Worm (Caenorhabditis elegans) whole organism, L2 larva: Measurements from ENCODE around the gene col-17.

Source experiments
- fos-1 ChIP-seq: fragments of 150-350 bp; optimal IDR thresholded peaks from 2 replicates; lab custom pipeline; 2014; ENCODE audit warnings: missing biosample characterization, missing genetic modification characterization
- lin-39 ChIP-seq: fragments of 150-350 bp; optimal IDR thresholded peaks from 2 replicates; lab custom pipeline; 2014; ENCODE audit warnings: missing biosample characterization, missing genetic modification reagents, missing genetic modification characterization
- unc-39 ChIP-seq: fragments of 150-350 bp; optimal IDR thresholded peaks from 2 replicates; lab custom pipeline; 2014; ENCODE audit warnings: missing biosample characterization, missing genetic modification characterization
- ztf-11 ChIP-seq: sonication (generic microtip); optimal IDR thresholded peaks from 2 replicates; lab custom pipeline; 2017; ENCODE audit warnings: missing biosample characterization, missing genetic modification characterization

DNA sequence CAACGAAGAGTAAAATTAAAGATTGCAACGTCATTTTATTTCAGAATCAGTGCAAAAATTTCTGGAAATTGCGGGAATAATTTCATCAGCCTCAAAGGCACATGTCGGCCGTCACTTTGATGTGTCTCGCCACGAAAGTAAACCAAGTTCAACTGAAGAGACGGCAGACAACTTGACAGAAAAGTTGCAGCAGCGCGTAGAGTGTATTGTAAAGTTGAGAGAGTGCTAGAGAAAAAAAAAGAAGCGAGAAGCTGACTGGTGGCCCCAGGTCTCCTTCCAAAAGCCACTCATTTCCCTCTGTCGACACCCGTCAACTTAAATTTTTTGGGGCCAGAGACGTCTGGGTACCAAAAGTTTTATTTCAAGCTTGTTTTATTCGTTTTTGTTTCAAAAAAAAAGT lies 36.9 kb upstream of the col-17 start:
- TF ChIP-seq ztf-11 (no peak), unc-39 (tag; lab: Kevin White, UChicago) (no peak), lin-39 (no peak), fos-1 (tag; lab: Kevin White, UChicago) (peak; percentile 71)
